Fruit fly (Drosophila melanogaster): ENCODE measurements around the gene Orct.

Gene Orct

dm6 chr3R:24272775-24273290 is 3.2 kb upstream of the Orct start, which contains the start of gene Orct2 (continued):
- TF ChIP-seq sc (optimal IDR thresholded peaks at IDR 0.05) (no peak), sc (GFP tag; optimal IDR thresholded peaks at IDR 0.05) (no peak), Adf1 (GFP tag; IDR thresholded peaks at IDR 0.05) (peak; percentile 26; the same call in 1 of the 2 replicates), pzg (GFP tag; optimal IDR thresholded peaks at IDR 0.05) (peak; percentile 9), CG16813 (GFP tag; IDR thresholded peaks at IDR 0.05; ENCODE audit: partially characterized antibody) (no peak), rib (GFP tag; IDR thresholded peaks at IDR 0.05) (peak; percentile 76), CG15269 (tag; optimal IDR thresholded peaks at IDR 0.05) (peak; percentile 15), Dek (tag; optimal IDR thresholded peaks at IDR 0.05) (no peak), CG15696 (tag; optimal IDR thresholded peaks at IDR 0.05) (peak; percentile 16), CG10209 (GFP tag; optimal IDR thresholded peaks at IDR 0.05) (no peak), CG3407 (GFP tag; optimal IDR thresholded peaks at IDR 0.05) (no peak), CG4854 (GFP tag; optimal IDR thresholded peaks at IDR 0.05) (no peak), bsh (GFP tag; optimal IDR thresholded peaks at IDR 0.05) (peak in 1 of 2 experiments; percentile 9), CG11695 (GFP tag; IDR thresholded peaks at IDR 0.05) (no peak), mirr (GFP tag; optimal IDR thresholded peaks at IDR 0.05) (peak; percentile 82), pita (GFP tag; optimal IDR thresholded peaks at IDR 0.05) (no peak), CG18764 (GFP tag; optimal IDR thresholded peaks at IDR 0.05) (no peak), Sox102F (GFP tag; optimal IDR thresholded peaks at IDR 0.05) (no peak), CG3847 (GFP tag; IDR thresholded peaks at IDR 0.05) (no peak), dan (GFP tag; IDR thresholded peaks at IDR 0.05) (no peak), GATAe (GFP tag; conservative IDR thresholded peaks at IDR 0.05) (no peak), CG17328 (GFP tag; IDR thresholded peaks at IDR 0.05) (no peak), phol (tag; optimal IDR thresholded peaks at IDR 0.05) (no peak), Lim3 (GFP tag; IDR thresholded peaks at IDR 0.05) (no peak), Doc2 (GFP tag; IDR thresholded peaks at IDR 0.05) (no peak), kni (GFP tag; optimal IDR thresholded peaks at IDR 0.05) (peak; percentile 80), Ssrp (tag; optimal IDR thresholded peaks at IDR 0.05) (no peak), pnt (GFP tag; optimal IDR thresholded peaks at IDR 0.05) (no peak), br (optimal IDR thresholded peaks at IDR 0.05) (no peak), CG16863 (GFP tag; optimal IDR thresholded peaks at IDR 0.05) (no peak), Bdp1 (GFP tag; optimal IDR thresholded peaks at IDR 0.05) (no peak), eve (GFP tag; optimal IDR thresholded peaks at IDR 0.05) (no peak), CG5953 (GFP tag; IDR thresholded peaks at IDR 0.05) (no peak), Myb (GFP tag; optimal IDR thresholded peaks at IDR 0.05) (no peak), CG14710 (tag; optimal IDR thresholded peaks at IDR 0.05) (no peak), Hand (GFP tag; optimal IDR thresholded peaks at IDR 0.05) (no peak), Mes4 (GFP tag; optimal IDR thresholded peaks at IDR 0.05) (no peak), Fer1 (GFP tag; optimal IDR thresholded peaks at IDR 0.05) (peak; percentile 68), unc-4 (GFP tag; IDR thresholded peaks at IDR 0.05; ENCODE audit: partially characterized antibody) (0 out of 2 replicates have a peak, but pooled peaks have one; percentile 26), CG8388 (GFP tag; optimal IDR thresholded peaks at IDR 0.05) (no peak), CG12299 (tag; optimal IDR thresholded peaks at IDR 0.05) (no peak), zfh2 (GFP tag; optimal IDR thresholded peaks at IDR 0.05) (no peak), tap (tag; optimal IDR thresholded peaks at IDR 0.05) (no peak), pfk (GFP tag; optimal IDR thresholded peaks at IDR 0.05) (no peak), gt (GFP tag; IDR thresholded peaks at IDR 0.05) (no peak), oc (tag; optimal IDR thresholded peaks at IDR 0.05) (no peak), emc (GFP tag; optimal IDR thresholded peaks at IDR 0.05) (no peak), ranshi (GFP tag; IDR thresholded peaks at IDR 0.05) (no peak), exex (tag; optimal IDR thresholded peaks at IDR 0.05) (peak; percentile 58), sens-2 (GFP tag; IDR thresholded peaks at IDR 0.05) (no peak), CG11093 (GFP tag; IDR thresholded peaks at IDR 0.05) (no peak), CG1024 (GFP tag; IDR thresholded peaks at IDR 0.05) (no peak)
